Worm (Caenorhabditis elegans) whole organism, late embryonic: ENCODE results near the gene Y54G2A.45.
A peak's percentile ranks its signal among the peaks of the same experiment; 100 is the strongest.

Source experiments
- C38D4.7 ChIP-seq: fragments of 200-800 bp; sonication (Bioruptor generic); optimal IDR thresholded peaks from 2 replicates; lab custom pipeline; 2018; ENCODE audit warnings: mild to moderate bottlenecking, missing genetic modification characterization, moderate library complexity, missing compliant biosample characterization
- F13H6.1 ChIP-seq: sonication (generic microtip); optimal IDR thresholded peaks from 2 replicates; lab custom pipeline; 2016; ENCODE audit warnings: missing genetic modification characterization, missing compliant biosample characterization
- T23F11.4 ChIP-seq: fragments of 200-800 bp; sonication (Bioruptor generic); optimal IDR thresholded peaks from 2 replicates; lab custom pipeline; 2018; ENCODE audit warnings: mild to moderate bottlenecking, missing genetic modification characterization, missing compliant biosample characterization
- Y22D7AL.16 ChIP-seq: sonication (generic microtip); optimal IDR thresholded peaks from 2 replicates; lab custom pipeline; 2016; ENCODE audit warnings: missing genetic modification characterization, missing compliant biosample characterization
- ama-1 ChIP-seq: fragments of 150-350 bp; optimal IDR thresholded peaks from 2 replicates; lab custom pipeline; 2014
- ceh-14 ChIP-seq: sonication (generic microtip); optimal IDR thresholded peaks from 2 replicates; lab custom pipeline; 2016; ENCODE audit warnings: missing genotype, missing genetic modification characterization, missing compliant biosample characterization
- ceh-18 ChIP-seq: sonication (generic microtip); optimal IDR thresholded peaks from 2 replicates; lab custom pipeline; 2016; ENCODE audit warnings: missing genetic modification characterization, missing compliant biosample characterization
- ceh-19 ChIP-seq: fragments of 200-800 bp; sonication (Bioruptor generic); optimal IDR thresholded peaks from 2 replicates; lab custom pipeline; 2018; ENCODE audit warnings: mild to moderate bottlenecking, missing genetic modification characterization, missing compliant biosample characterization
- ceh-2 ChIP-seq: sonication (generic microtip); optimal IDR thresholded peaks from 2 replicates; lab custom pipeline; 2016; ENCODE audit warnings: missing genotype, missing genetic modification characterization, missing compliant biosample characterization
- ceh-24 ChIP-seq: sonication (generic microtip); optimal IDR thresholded peaks from 2 replicates; lab custom pipeline; 2016; ENCODE audit warnings: mild to moderate bottlenecking, missing genetic modification characterization, missing compliant biosample characterization
- ceh-30 ChIP-seq: fragments of 150-350 bp; optimal IDR thresholded peaks from 2 replicates; lab custom pipeline; 2014; ENCODE audit warnings: missing biosample characterization, missing genetic modification characterization
- ceh-34 ChIP-seq: sonication (generic microtip); optimal IDR thresholded peaks from 2 replicates; lab custom pipeline; 2016; ENCODE audit warnings: mild to moderate bottlenecking, missing genetic modification characterization, missing compliant biosample characterization
- ceh-45 ChIP-seq: fragments of 200-800 bp; sonication (Bioruptor generic); IDR thresholded peaks from 2 replicates; pipeline ENCODE4 v1.3.6; 2022; ENCODE audit warnings: missing genetic modification reagents, missing genetic modification characterization, missing compliant biosample characterization
- ceh-48 ChIP-seq: sonication (generic microtip); optimal IDR thresholded peaks from 2 replicates; lab custom pipeline; 2016; ENCODE audit warnings: missing genetic modification characterization, inconsistent platforms, missing compliant biosample characterization
- ceh-6 ChIP-seq: fragments of 200-800 bp; sonication (Bioruptor generic); optimal IDR thresholded peaks from 2 replicates; lab custom pipeline; 2018; ENCODE audit warnings: mild to moderate bottlenecking, missing genetic modification characterization, missing compliant biosample characterization
- che-1 ChIP-seq: sonication (generic microtip); optimal IDR thresholded peaks from 2 replicates; lab custom pipeline; 2016; ENCODE audit warnings: mild to moderate bottlenecking, missing genetic modification characterization, missing compliant biosample characterization
- dmd-4 ChIP-seq: sonication (generic microtip); optimal IDR thresholded peaks from 2 replicates; lab custom pipeline; 2016; ENCODE audit warnings: borderline replicate concordance, missing genetic modification characterization, missing compliant biosample characterization
- dve-1 ChIP-seq: sonication (generic microtip); optimal IDR thresholded peaks from 2 replicates; lab custom pipeline; 2017; ENCODE audit warnings: antibody characterized with exemption, mild to moderate bottlenecking, missing genetic modification characterization, missing compliant biosample characterization
- fax-1 ChIP-seq: sonication (generic microtip); optimal IDR thresholded peaks from 2 replicates; lab custom pipeline; 2016; ENCODE audit warnings: missing genotype, missing genetic modification characterization, missing compliant biosample characterization
- hlh-15 ChIP-seq: sonication (generic microtip); optimal IDR thresholded peaks from 2 replicates; lab custom pipeline; 2016; ENCODE audit warnings: missing genetic modification characterization, missing compliant biosample characterization
- hlh-8 ChIP-seq: sonication (generic microtip); optimal IDR thresholded peaks from 2 replicates; lab custom pipeline; 2016; ENCODE audit warnings: missing genotype, missing genetic modification characterization, missing compliant biosample characterization
- madf-2 ChIP-seq: sonication (generic microtip); optimal IDR thresholded peaks from 2 replicates; lab custom pipeline; 2017; ENCODE audit warnings: missing genetic modification characterization, missing compliant biosample characterization
- mec-3 ChIP-seq: sonication (generic microtip); optimal IDR thresholded peaks from 2 replicates; lab custom pipeline; 2016; ENCODE audit warnings: borderline replicate concordance, missing genetic modification characterization, missing compliant biosample characterization
- nhr-232 ChIP-seq: sonication (generic microtip); optimal IDR thresholded peaks from 2 replicates; lab custom pipeline; 2016; ENCODE audit warnings: missing genetic modification characterization, missing compliant biosample characterization
- odd-2 ChIP-seq: sonication (generic microtip); optimal IDR thresholded peaks from 2 replicates; lab custom pipeline; 2017; ENCODE audit warnings: antibody characterized with exemption, mild to moderate bottlenecking, missing genetic modification characterization, missing compliant biosample characterization
- pag-3 ChIP-seq: sonication (generic microtip); optimal IDR thresholded peaks from 2 replicates; lab custom pipeline; 2016; ENCODE audit warnings: missing compliant biosample characterization, missing genetic modification characterization, borderline replicate concordance
- pat-9 ChIP-seq: fragments of 200-800 bp; sonication (Bioruptor generic); optimal IDR thresholded peaks from 2 replicates; lab custom pipeline; 2018; ENCODE audit warnings: mild to moderate bottlenecking, missing genetic modification characterization, moderate library complexity, missing compliant biosample characterization
- pha-2 ChIP-seq: sonication (generic microtip); optimal IDR thresholded peaks from 2 replicates; lab custom pipeline; 2017; ENCODE audit warnings: mild to moderate bottlenecking, missing genetic modification characterization, missing compliant biosample characterization
- pha-4 ChIP-seq: fragments of 150-350 bp; optimal IDR thresholded peaks from 2 replicates; lab custom pipeline; 2018; ENCODE audit warnings: missing biosample characterization, missing genetic modification reagents, missing genetic modification characterization
- pqm-1 ChIP-seq: sonication (generic microtip); optimal IDR thresholded peaks from 2 replicates; lab custom pipeline; 2016; ENCODE audit warnings: missing genetic modification characterization, missing compliant biosample characterization
- sox-2 ChIP-seq: fragments of 200-800 bp; sonication (Bioruptor generic); IDR thresholded peaks from 2 replicates; pipeline ENCODE4 v1.3.6; 2022; ENCODE audit warnings: missing genetic modification reagents, missing genetic modification characterization, missing compliant biosample characterization
- syd-9 ChIP-seq: sonication (generic microtip); optimal IDR thresholded peaks from 2 replicates; lab custom pipeline; 2016; ENCODE audit warnings: mild to moderate bottlenecking, missing genetic modification characterization, moderate library complexity, missing compliant biosample characterization
- ttx-3 ChIP-seq: sonication (generic microtip); optimal IDR thresholded peaks from 2 replicates; lab custom pipeline; 2016; ENCODE audit warnings: missing genetic modification reagents, missing genetic modification characterization, missing compliant biosample characterization
- unc-42 ChIP-seq: sonication (generic microtip); optimal IDR thresholded peaks from 2 replicates; lab custom pipeline; 2016; ENCODE audit warnings: missing genotype, missing genetic modification characterization, missing compliant biosample characterization
- unc-86 ChIP-seq: sonication (generic microtip); optimal IDR thresholded peaks from 2 replicates; lab custom pipeline; 2016; ENCODE audit warnings: missing genetic modification characterization, missing compliant biosample characterization
- zip-5 ChIP-seq: sonication (generic microtip); optimal IDR thresholded peaks from 2 replicates; lab custom pipeline; 2016; ENCODE audit warnings: missing genetic modification characterization, missing compliant biosample characterization

Y54G2A.45 gene

ce11 chrIV:2802193-2802592 is 3.5 kb upstream of the Y54G2A.45 start (continued):
- peak; percentile 4 for TF ChIP-seq che-1
- no peak for TF ChIP-seq ceh-14
- peak; percentile 29 for TF ChIP-seq nhr-232 (tag; lab: Kevin White, UChicago)
- TF ChIP-seq pat-9 (tag; lab: Kevin White, UChicago): no peak

DNA sequence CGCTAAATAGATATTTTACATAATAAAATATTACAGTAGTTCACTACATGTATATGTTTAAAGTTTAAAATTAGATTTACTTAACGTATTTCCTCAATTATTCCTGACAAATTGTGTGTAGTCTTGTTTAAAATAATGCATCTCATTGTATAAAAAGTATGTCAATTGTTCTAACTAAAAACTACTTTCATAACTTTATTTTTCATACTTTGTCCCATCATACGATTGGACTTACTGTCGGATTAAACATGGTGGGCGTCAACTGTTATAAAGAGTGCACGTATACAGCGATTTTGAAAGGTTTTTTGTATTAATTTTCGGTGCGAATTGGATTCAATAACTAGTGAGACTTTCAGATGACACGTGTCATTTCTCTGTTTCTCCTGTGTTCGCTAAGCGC is 2.0 kb upstream of the Y54G2A.45 start, which contains the start of gene Y54G2A.32:
TSS of gene Y54G2A.32 (plus strand) at position 301 of the 400 bp plus-strand sequence.
- TF ChIP-seq hlh-15 (tag; lab: Kevin White, UChicago) (no peak), Y22D7AL.16 (tag; lab: Kevin White, UChicago) (no peak), ceh-24 (no peak), unc-42 (tag; lab: Kevin White, UChicago) (no peak), che-1 (no peak), ttx-3 (tag; lab: Kevin White, UChicago) (no peak), fax-1 (tag; lab: Kevin White, UChicago) (no peak), ceh-48 (no peak), hlh-8 (tag; lab: Kevin White, UChicago) (no peak)

DNA sequence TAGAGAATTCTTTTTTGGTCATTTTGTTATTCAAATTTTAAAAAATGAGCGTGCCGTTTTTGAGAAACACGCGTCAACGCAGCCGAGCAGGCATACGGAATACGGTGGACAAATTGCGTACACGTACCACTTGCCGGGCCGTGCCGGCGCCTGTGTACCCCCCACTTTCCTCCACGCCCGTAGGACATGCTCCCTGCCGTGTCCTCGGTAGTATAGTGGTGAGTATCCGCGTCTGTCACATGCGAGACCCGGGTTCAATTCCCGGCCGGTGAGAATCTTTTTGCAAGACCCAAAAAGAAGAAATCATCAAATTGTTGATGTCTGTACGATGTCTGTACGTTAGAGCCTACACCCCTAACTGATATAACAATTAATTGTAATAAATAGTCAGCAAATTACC is 2.5 kb downstream of the Y54G2A.45 start:
- TF ChIP-seq ceh-19 (GFP tag; lab: Kevin White, UChicago): no peak
- no peak for TF ChIP-seq ceh-18 (tag; lab: Kevin White, UChicago)
- TF ChIP-seq unc-86 (tag; lab: Kevin White, UChicago): no peak
- TF ChIP-seq syd-9 (tag; lab: Kevin White, UChicago): no peak
- TF ChIP-seq ceh-2 (tag; lab: Kevin White, UChicago): no peak
- TF ChIP-seq ceh-48: no peak
- no peak for TF ChIP-seq pha-2 (tag; lab: Kevin White, UChicago)
- no peak for TF ChIP-seq T23F11.4 (GFP tag; lab: Kevin White, UChicago)
- no peak for TF ChIP-seq dmd-4
- no peak for TF ChIP-seq Y22D7AL.16 (tag; lab: Kevin White, UChicago)
- TF ChIP-seq pat-9 (tag; lab: Kevin White, UChicago): no peak
- no peak for TF ChIP-seq ama-1 (lab: Kevin White, UChicago)
- TF ChIP-seq mec-3: no peak
- TF ChIP-seq F13H6.1 (tag; lab: Kevin White, UChicago): no peak
- TF ChIP-seq pha-4 (tag; lab: Kevin White, UChicago): no peak

DNA sequence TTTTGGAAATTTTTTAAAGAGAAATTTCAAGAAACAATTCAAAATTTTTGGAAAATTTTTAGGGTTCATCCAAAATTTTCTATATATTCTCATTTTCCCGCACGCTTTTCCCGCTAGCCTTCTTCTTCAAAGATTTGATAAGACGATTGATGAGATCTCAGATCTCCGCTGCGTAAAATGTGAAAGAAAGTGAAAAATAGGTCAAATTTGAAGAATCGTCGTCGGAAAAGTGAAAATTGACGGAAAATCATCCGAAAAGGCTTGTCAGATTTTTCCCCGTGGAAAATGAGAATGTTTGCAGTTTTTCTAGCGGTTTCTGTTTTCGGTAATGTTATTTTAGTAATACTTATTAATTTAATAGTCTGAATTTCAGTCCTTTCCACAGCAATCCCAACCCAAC is 3.6 kb downstream of the Y54G2A.45 start, which contains the start of gene Y54G2A.76:
TSS of gene Y54G2A.76 (plus strand) at position 203 of the 400 bp plus-strand sequence.
- TF ChIP-seq ceh-34 (no peak), ceh-6 (no peak), odd-2 (tag; lab: Kevin White, UChicago) (no peak), pqm-1 (tag; lab: Kevin White, UChicago) (no peak), ceh-30 (tag; lab: Kevin White, UChicago) (no peak), dve-1 (tag; lab: Kevin White, UChicago) (no peak), ceh-45 (no peak), C38D4.7 (GFP tag; lab: Kevin White, UChicago) (no peak), Y22D7AL.16 (tag; lab: Kevin White, UChicago) (no peak), pag-3 (tag; lab: Kevin White, UChicago) (no peak), pha-4 (tag; lab: Kevin White, UChicago) (no peak), zip-5 (tag; lab: Kevin White, UChicago) (no peak), nhr-232 (tag; lab: Kevin White, UChicago) (no peak), madf-2 (tag; lab: Kevin White, UChicago) (no peak), ceh-14 (no peak), hlh-15 (tag; lab: Kevin White, UChicago) (no peak), unc-86 (tag; lab: Kevin White, UChicago) (no peak), sox-2 (GFP tag; lab: Robert Waterston, UW) (no peak), pat-9 (tag; lab: Kevin White, UChicago) (no peak)
